Fruit fly (Drosophila melanogaster): ENCODE measurements around the gene Qsox4.

Qsox4 gene

dm6 chr3R:23657357-23658318 is 44.9 kb upstream of the Qsox4 start (continued):
- TF ChIP-seq CG6813 (GFP tag; optimal IDR thresholded peaks at IDR 0.05) = peak; percentile 92
- TF ChIP-seq Meics (GFP tag; optimal IDR thresholded peaks at IDR 0.05) = peak; percentile 24
- 0 out of 3 replicates have a peak, but pooled peaks have one; percentile 35 for TF ChIP-seq CG14050 (GFP tag; IDR thresholded peaks at IDR 0.05)
- TF ChIP-seq knrl (GFP tag; IDR thresholded peaks at IDR 0.05; ENCODE audit: partially characterized antibody) = no peak
- peak; percentile 51 for TF ChIP-seq CG6854 (GFP tag; optimal IDR thresholded peaks at IDR 0.05)
- TF ChIP-seq CG11723 (GFP tag; optimal IDR thresholded peaks at IDR 0.05) = peak; percentile 62
- no peak for TF ChIP-seq hth (optimal IDR thresholded peaks at IDR 0.05)
- TF ChIP-seq CG34422 (GFP tag; IDR thresholded peaks at IDR 0.05) = 0 out of 3 replicates have a peak, but pooled peaks have one; percentile 25
- TF ChIP-seq CG10431 (GFP tag; optimal IDR thresholded peaks at IDR 0.05) = peak; percentile 72
- TF ChIP-seq lmd (GFP tag; IDR thresholded peaks at IDR 0.05) = no peak
- TF ChIP-seq CG13624 (GFP tag; optimal IDR thresholded peaks at IDR 0.05) = peak; percentile 17
- TF ChIP-seq CG15479 (GFP tag; optimal IDR thresholded peaks at IDR 0.05) = peak; percentile 35
- TF ChIP-seq CG4707 (GFP tag; optimal IDR thresholded peaks at IDR 0.05) = peak; percentile 66
- TF ChIP-seq Xbp1 (GFP tag; optimal IDR thresholded peaks at IDR 0.05) = no peak
- peak; percentile 56 for TF ChIP-seq pum (GFP tag; optimal IDR thresholded peaks at IDR 0.05)
- TF ChIP-seq CG12155 (GFP tag; optimal IDR thresholded peaks at IDR 0.05) = no peak
- peak; percentile 65; the same call in 1 of the 3 replicates for TF ChIP-seq otp (GFP tag; IDR thresholded peaks at IDR 0.05)
- no peak for TF ChIP-seq az2 (GFP tag; optimal IDR thresholded peaks at IDR 0.05)
- no peak for TF ChIP-seq CG6272 (GFP tag; IDR thresholded peaks at IDR 0.05)
- TF ChIP-seq CG3407 (GFP tag; optimal IDR thresholded peaks at IDR 0.05) = peak; percentile 85
- peak; percentile 24 for TF ChIP-seq CG10274 (GFP tag; optimal IDR thresholded peaks at IDR 0.05)
- peak; percentile 25 for TF ChIP-seq CG3065 (GFP tag; optimal IDR thresholded peaks at IDR 0.05)
- peak; percentile 65 for TF ChIP-seq Nf-YB (GFP tag; optimal IDR thresholded peaks at IDR 0.05)
- no peak for TF ChIP-seq jing (GFP tag; optimal IDR thresholded peaks at IDR 0.05)
- peak; percentile 67 for TF ChIP-seq Sox100B (GFP tag; optimal IDR thresholded peaks at IDR 0.05)
- TF ChIP-seq Vsx1 (GFP tag; optimal IDR thresholded peaks at IDR 0.05) = peak; percentile 79
- TF ChIP-seq pnt (GFP tag; optimal IDR thresholded peaks at IDR 0.05) = peak; percentile 37
- peak; percentile 43 for TF ChIP-seq CG17912 (GFP tag; optimal IDR thresholded peaks at IDR 0.05)
- TF ChIP-seq Deaf1 (tag; optimal IDR thresholded peaks at IDR 0.05) = no peak
- peak; percentile 25 for TF ChIP-seq Myb (GFP tag; optimal IDR thresholded peaks at IDR 0.05)
- peak; percentile 33 for TF ChIP-seq Sry-δ (GFP tag; optimal IDR thresholded peaks at IDR 0.05)
- TF ChIP-seq usp (GFP tag; optimal IDR thresholded peaks at IDR 0.05) = no peak
- peak; percentile 37 for TF ChIP-seq CG7786 (GFP tag; optimal IDR thresholded peaks at IDR 0.05)
- peak; percentile 76 for TF ChIP-seq nerfin-1 (tag; optimal IDR thresholded peaks at IDR 0.05)
- no peak for TF ChIP-seq crp (GFP tag; optimal IDR thresholded peaks at IDR 0.05)
- TF ChIP-seq CG17829 (tag; optimal IDR thresholded peaks at IDR 0.05) = no peak
- TF ChIP-seq CG33213 (GFP tag; optimal IDR thresholded peaks at IDR 0.05) = peak; percentile 47
- 0 out of 2 replicates have a peak, but pooled peaks have one; percentile 24 for TF ChIP-seq esg (GFP tag; conservative IDR thresholded peaks at IDR 0.05)
- TF ChIP-seq nmo (GFP tag; optimal IDR thresholded peaks at IDR 0.05) = peak; percentile 2
- TF ChIP-seq CG5180 (GFP tag; optimal IDR thresholded peaks at IDR 0.05) = peak; percentile 68
- peak; percentile 75 for TF ChIP-seq CrebB (tag; optimal IDR thresholded peaks at IDR 0.05)
- TF ChIP-seq CG4820 (GFP tag; optimal IDR thresholded peaks at IDR 0.05) = peak; percentile 1
- no peak for TF ChIP-seq ham (GFP tag; IDR thresholded peaks at IDR 0.05)
- peak; percentile 22 for TF ChIP-seq Bteb2 (GFP tag; optimal IDR thresholded peaks at IDR 0.05)
- peak; percentile 79 for TF ChIP-seq her (GFP tag; optimal IDR thresholded peaks at IDR 0.05)
- TF ChIP-seq Tbp (GFP tag; optimal IDR thresholded peaks at IDR 0.05) = no peak
- TF ChIP-seq toy (GFP tag; IDR thresholded peaks at IDR 0.05) = no peak
- no peak for TF ChIP-seq Lpt (GFP tag; optimal IDR thresholded peaks at IDR 0.05)
- peak; percentile 77; the same call in 2 of the 3 replicates for TF ChIP-seq CG2199 (GFP tag; IDR thresholded peaks at IDR 0.05)

Data from whole organism, embryonic.